Fruit fly (Drosophila melanogaster) whole organism, embryonic: ENCODE data around the gene Sirt4.

ENCODE experiments used
- CG10147 ChIP-seq: fragments of 200-800 bp; sonication (Bioruptor generic); optimal IDR thresholded peaks from 2 replicates; lab custom pipeline; 2019; ENCODE audit warnings: missing biosample characterization, mild to moderate bottlenecking, missing genetic modification characterization, moderate library complexity
- CG12155 ChIP-seq: fragments of 200-800 bp; sonication (Bioruptor generic); optimal IDR thresholded peaks from 3 replicates; lab custom pipeline; 2016; ENCODE audit warnings: missing biosample characterization, missing genetic modification characterization
- CG12391 ChIP-seq: fragments of 200-800 bp; sonication (Bioruptor generic); optimal IDR thresholded peaks from 3 replicates; lab custom pipeline; 2018; ENCODE audit warnings: missing biosample characterization, mild to moderate bottlenecking, missing genetic modification characterization, moderate library complexity
- CG14050 ChIP-seq: fragments of 200-800 bp; sonication (Bioruptor generic); IDR thresholded peaks from 3 replicates; pipeline ENCODE4 v1.3.6; 2022; ENCODE audit warnings: missing biosample characterization, missing genetic modification characterization
- CG14441 ChIP-seq: fragments of 200-800 bp; sonication (Bioruptor generic); IDR thresholded peaks from 2 replicates; pipeline ENCODE4 v1.3.6; 2022; ENCODE audit warnings: missing biosample characterization, missing genetic modification characterization
- CG15011 ChIP-seq: fragments of 200-800 bp; sonication (Bioruptor generic); optimal IDR thresholded peaks from 3 replicates; lab custom pipeline; 2018; ENCODE audit warnings: missing biosample characterization, mild to moderate bottlenecking, missing genetic modification characterization
- CG2120 ChIP-seq: fragments of 200-800 bp; sonication (Bioruptor generic); optimal IDR thresholded peaks from 3 replicates; lab custom pipeline; 2016; ENCODE audit warnings: missing biosample characterization, missing genetic modification characterization
- CG34376 ChIP-seq: fragments of 200-800 bp; sonication (Bioruptor generic); optimal IDR thresholded peaks from 2 replicates; lab custom pipeline; 2018; ENCODE audit warnings: missing biosample characterization, mild to moderate bottlenecking, missing genetic modification characterization
- CG4424 ChIP-seq: fragments of 200-800 bp; sonication (Bioruptor generic); optimal IDR thresholded peaks from 3 replicates; lab custom pipeline; 2016; ENCODE audit warnings: missing biosample characterization, missing genetic modification characterization
- CG6254 ChIP-seq: fragments of 200-800 bp; sonication (Bioruptor generic); optimal IDR thresholded peaks from 3 replicates; lab custom pipeline; 2017; ENCODE audit warnings: mild to moderate bottlenecking, missing biosample characterization, missing genetic modification reagents, missing genetic modification characterization
- CG7271 ChIP-seq: fragments of 200-800 bp; sonication (Bioruptor generic); optimal IDR thresholded peaks from 2 replicates; lab custom pipeline; 2018; ENCODE audit warnings: missing biosample characterization, mild to moderate bottlenecking, missing genetic modification characterization, moderate library complexity
- CG9797 ChIP-seq: fragments of 200-800 bp; sonication (Bioruptor generic); optimal IDR thresholded peaks from 3 replicates; lab custom pipeline; 2018; ENCODE audit warnings: missing biosample characterization, mild to moderate bottlenecking, missing genetic modification characterization
- D ChIP-seq, 2 experiments: fragments of 200-800 bp in 1 of 2; fragments of >200 bp in 1 of 2; sonication (Bioruptor generic) in 1 of 2; optimal IDR thresholded peaks; 2 replicates in 1 of 2; 3 replicates in 1 of 2; lab custom pipeline; 2017; ENCODE audit warnings: mild to moderate bottlenecking in 1 of 2, missing biosample characterization in 1 of 2, missing genetic modification characterization in 1 of 2, missing genetic modification reagents in 1 of 2
- Dbx ChIP-seq: fragments of 200-800 bp; sonication (Bioruptor generic); IDR thresholded peaks from 3 replicates; pipeline ENCODE4 v1.3.6; 2022; ENCODE audit warnings: missing biosample characterization, missing genetic modification characterization
- Deaf1 ChIP-seq: fragments of 200-800 bp; optimal IDR thresholded peaks from 3 replicates; lab custom pipeline; 2019; ENCODE audit warnings: missing biosample characterization, mild to moderate bottlenecking, missing genetic modification characterization, moderate library complexity
- Dip2 ChIP-seq: fragments of 200-800 bp; sonication (Bioruptor generic); IDR thresholded peaks from 2 replicates; pipeline ENCODE4 v1.3.6; 2022; ENCODE audit warnings: missing biosample characterization, missing genetic modification characterization
- E2f1 ChIP-seq: fragments of 200-800 bp; sonication (Bioruptor generic); IDR thresholded peaks from 2 replicates; pipeline ENCODE4 v1.3.6; 2022; ENCODE audit warnings: missing biosample characterization, missing genetic modification characterization
- E2f2 ChIP-seq: fragments of 200-800 bp; sonication (Bioruptor generic); IDR thresholded peaks from 2 replicates; pipeline ENCODE4 v1.3.6; 2022; ENCODE audit warnings: missing biosample characterization, missing genetic modification characterization
- Ets97D ChIP-seq: fragments of 200-800 bp; sonication (Bioruptor generic); optimal IDR thresholded peaks from 3 replicates; lab custom pipeline; 2016; ENCODE audit warnings: missing biosample characterization, missing genetic modification characterization
- HLH54F ChIP-seq: fragments of 200-800 bp; sonication (Bioruptor generic); optimal IDR thresholded peaks from 3 replicates; lab custom pipeline; 2016; ENCODE audit warnings: missing biosample characterization, missing genetic modification characterization
- Lhr ChIP-seq: fragments of 200-800 bp; sonication (Bioruptor generic); optimal IDR thresholded peaks from 3 replicates; lab custom pipeline; 2017; ENCODE audit warnings: mild to moderate bottlenecking, missing biosample characterization, missing genetic modification reagents, missing genetic modification characterization
- Myb ChIP-seq: fragments of 200-800 bp; sonication (Bioruptor generic); optimal IDR thresholded peaks from 2 replicates; lab custom pipeline; 2016; ENCODE audit warnings: missing biosample characterization, missing genetic modification characterization
- Ptx1 ChIP-seq: fragments of 200-800 bp; sonication (Bioruptor generic); IDR thresholded peaks from 2 replicates; pipeline ENCODE4 v1.3.6; 2022; ENCODE audit warnings: missing biosample characterization, missing genetic modification characterization
- Spps ChIP-seq: fragments of 200-800 bp; sonication (Bioruptor generic); optimal IDR thresholded peaks from 2 replicates; lab custom pipeline; 2018; ENCODE audit warnings: missing biosample characterization, mild to moderate bottlenecking, missing genetic modification characterization
- Sry-δ ChIP-seq: fragments of 200-800 bp; sonication (Bioruptor generic); optimal IDR thresholded peaks from 2 replicates; lab custom pipeline; 2016; ENCODE audit warnings: missing biosample characterization, missing genetic modification characterization
- TFAM ChIP-seq: fragments of 200-800 bp; sonication (Bioruptor generic); optimal IDR thresholded peaks from 2 replicates; lab custom pipeline; 2017; ENCODE audit warnings: missing biosample characterization, missing genetic modification characterization, inconsistent platforms
- Vsx1 ChIP-seq: fragments of 200-800 bp; sonication (Bioruptor generic); optimal IDR thresholded peaks from 2 replicates; lab custom pipeline; 2017; ENCODE audit warnings: missing biosample characterization, mild to moderate bottlenecking, missing genetic modification characterization, missing genetic modification reagents
- Xrp1 ChIP-seq: fragments of 200-800 bp; sonication (Bioruptor generic); IDR thresholded peaks from 2 replicates; pipeline ENCODE4 v1.3.6; 2022; ENCODE audit warnings: missing biosample characterization, missing genetic modification characterization
- crol ChIP-seq: fragments of 200-800 bp; sonication (Bioruptor generic); IDR thresholded peaks from 2 replicates; pipeline ENCODE4 v1.3.6; 2022; ENCODE audit warnings: missing biosample characterization, missing genetic modification characterization
- cwo ChIP-seq: fragments of 200-800 bp; sonication (Bioruptor generic); optimal IDR thresholded peaks from 3 replicates; lab custom pipeline; 2017; ENCODE audit warnings: missing biosample characterization, missing genetic modification characterization, mild to moderate bottlenecking, moderate library complexity, missing genetic modification reagents
- dm ChIP-seq: fragments of 200-800 bp; sonication (Bioruptor generic); optimal IDR thresholded peaks from 3 replicates; lab custom pipeline; 2016; ENCODE audit warnings: missing biosample characterization, missing genetic modification characterization
- emc ChIP-seq: fragments of 200-800 bp; sonication (Bioruptor generic); optimal IDR thresholded peaks from 2 replicates; lab custom pipeline; 2016; ENCODE audit warnings: missing biosample characterization, missing genetic modification characterization
- gcm ChIP-seq: fragments of 200-800 bp; sonication (Bioruptor generic); optimal IDR thresholded peaks from 2 replicates; lab custom pipeline; 2019; ENCODE audit warnings: missing biosample characterization, mild to moderate bottlenecking, missing genetic modification characterization, moderate library complexity
- ham ChIP-seq: fragments of 200-800 bp; sonication (Bioruptor generic); IDR thresholded peaks from 2 replicates; pipeline ENCODE4 v1.3.6; 2022; ENCODE audit warnings: missing biosample characterization, missing genetic modification characterization
- ind ChIP-seq: fragments of 200-800 bp; sonication (Bioruptor generic); optimal IDR thresholded peaks from 3 replicates; lab custom pipeline; 2016; ENCODE audit warnings: missing biosample characterization, missing genetic modification characterization
- jing ChIP-seq: fragments of 200-800 bp; sonication (Bioruptor generic); optimal IDR thresholded peaks from 2 replicates; lab custom pipeline; 2018; ENCODE audit warnings: missing biosample characterization, mild to moderate bottlenecking, missing genetic modification characterization
- kay ChIP-seq: fragments of 200-800 bp; sonication (Bioruptor generic); optimal IDR thresholded peaks from 2 replicates; lab custom pipeline; 2016; ENCODE audit warnings: missing biosample characterization, missing genetic modification characterization
- kni ChIP-seq: fragments of 200-800 bp; sonication (Bioruptor generic); optimal IDR thresholded peaks from 3 replicates; lab custom pipeline; 2017; ENCODE audit warnings: mild to moderate bottlenecking, missing biosample characterization, missing genetic modification reagents, missing genetic modification characterization
- nerfin-1 ChIP-seq: fragments of 200-800 bp; sonication (Bioruptor generic); optimal IDR thresholded peaks from 3 replicates; lab custom pipeline; 2019; ENCODE audit warnings: missing biosample characterization, mild to moderate bottlenecking, missing genetic modification characterization, moderate library complexity
- onecut ChIP-seq: fragments of 200-800 bp; sonication (Bioruptor generic); IDR thresholded peaks from 2 replicates; pipeline ENCODE4 v1.3.6; 2022; ENCODE audit warnings: missing biosample characterization, missing genetic modification characterization
- pnt ChIP-seq: fragments of 200-800 bp; sonication (Bioruptor generic); optimal IDR thresholded peaks from 3 replicates; lab custom pipeline; 2016; ENCODE audit warnings: missing biosample characterization, missing genetic modification characterization
- run ChIP-seq: fragments of 200-800 bp; sonication (Bioruptor generic); optimal IDR thresholded peaks from 3 replicates; lab custom pipeline; 2018; ENCODE audit warnings: missing biosample characterization, mild to moderate bottlenecking, missing genetic modification characterization
- sc ChIP-seq, 3 experiments: fragments of >200 bp in 2 of 3; fragments of 200-800 bp in 1 of 3; sonication (Bioruptor generic) in 1 of 3; optimal IDR thresholded peaks; 2 replicates in 2 of 3; 3 replicates in 1 of 3; lab custom pipeline; 2017; ENCODE audit warnings: mild to moderate bottlenecking in 1 of 3, missing biosample characterization in 1 of 3, missing genetic modification characterization in 1 of 3, missing genetic modification reagents in 1 of 3
- scrt ChIP-seq: fragments of 200-800 bp; sonication (Bioruptor generic); optimal IDR thresholded peaks from 2 replicates; lab custom pipeline; 2018; ENCODE audit warnings: missing biosample characterization, mild to moderate bottlenecking, missing genetic modification characterization, moderate library complexity
- slp2 ChIP-seq: fragments of 200-800 bp; sonication (Bioruptor generic); optimal IDR thresholded peaks from 2 replicates; lab custom pipeline; 2016; ENCODE audit warnings: missing biosample characterization, missing genetic modification characterization
- stc ChIP-seq: fragments of 200-800 bp; sonication (Bioruptor generic); IDR thresholded peaks from 2 replicates; pipeline ENCODE4 v1.3.6; 2022; ENCODE audit warnings: missing biosample characterization, missing genetic modification characterization
- tio ChIP-seq: fragments of 200-800 bp; sonication (Bioruptor generic); optimal IDR thresholded peaks from 2 replicates; lab custom pipeline; 2017; ENCODE audit warnings: missing biosample characterization, missing genetic modification characterization, inconsistent platforms
- tll ChIP-seq, 2 experiments: fragments of 200-800 bp in 1 of 2; fragments of >200 bp in 1 of 2; sonication (Bioruptor generic) in 1 of 2; optimal IDR thresholded peaks; 2 replicates each; lab custom pipeline; 2017 to 2019; ENCODE audit warnings: missing biosample characterization in 2 of 2, missing genetic modification characterization in 2 of 2, mild to moderate bottlenecking in 1 of 2, moderate library complexity in 1 of 2
- ttk ChIP-seq: fragments of 200-800 bp; sonication (Bioruptor generic); IDR thresholded peaks from 2 replicates; pipeline ENCODE4 v2.1.2; 2022; ENCODE audit warnings: missing biosample characterization, missing genetic modification characterization
- usp ChIP-seq: fragments of >200 bp; optimal IDR thresholded peaks from 2 replicates; lab custom pipeline; 2017; ENCODE audit warnings: missing biosample characterization, missing genetic modification characterization

The Sirt4 gene

dm6 chrX:5638588-5638987 is 27.2 kb downstream of the Sirt4 start (continued):
- TF ChIP-seq jing (GFP tag; lab: Kevin White, UChicago) (peak; percentile 24), crol (peak; percentile 55), E2f1 (GFP tag; lab: Robert Waterston, UW) (peak; percentile 64), usp (no peak), sc (optimal IDR thresholded peaks at IDR 0.05; lab: Kevin White, UChicago) (no peak), sc (GFP tag; optimal IDR thresholded peaks at IDR 0.05; lab: Kevin White, UChicago) (no peak), TFAM (GFP tag; lab: Kevin White, UChicago) (no peak), HLH54F (GFP tag; lab: Kevin White, UChicago) (peak; percentile 23), Dbx (GFP tag; lab: Robert Waterston, UW) (peak; percentile 80), onecut (GFP tag; lab: Robert Waterston, UW) (peak; percentile 64), Dip2 (GFP tag; lab: Robert Waterston, UW) (no peak), CG9797 (GFP tag; lab: Kevin White, UChicago) (no peak), gcm (GFP tag; lab: Kevin White, UChicago) (no peak), CG15011 (no peak), CG7271 (no peak), stc (GFP tag; lab: Robert Waterston, UW) (no peak; the same call in 1 of the 2 replicates), Spps (peak; percentile 11), CG12155 (GFP tag; lab: Kevin White, UChicago) (peak; percentile 31), pnt (GFP tag; lab: Kevin White, UChicago) (peak; percentile 41), ind (GFP tag; lab: Kevin White, UChicago) (peak; percentile 50), CG10147 (GFP tag; lab: Kevin White, UChicago) (peak; percentile 28), Lhr (GFP tag; lab: Kevin White, UChicago) (no peak), Ptx1 (GFP tag; lab: Robert Waterston, UW) (peak; percentile 63), emc (GFP tag; lab: Kevin White, UChicago) (no peak), Vsx1 (GFP tag; lab: Kevin White, UChicago) (no peak), tll (GFP tag; optimal IDR thresholded peaks at IDR 0.05; lab: Kevin White, UChicago) (no peak), CG4424 (peak; percentile 27), Xrp1 (GFP tag; lab: Robert Waterston, UW) (peak; percentile 81), slp2 (peak; percentile 5), D (optimal IDR thresholded peaks at IDR 0.05; lab: Kevin White, UChicago) (no peak), D (GFP tag; optimal IDR thresholded peaks at IDR 0.05; lab: Kevin White, UChicago) (no peak), cwo (GFP tag; lab: Kevin White, UChicago) (peak; percentile 34), CG12391 (peak; percentile 62), CG14441 (GFP tag; lab: Robert Waterston, UW) (peak; percentile 68), Myb (GFP tag; lab: Kevin White, UChicago) (peak; percentile 27), run (no peak), CG6254 (GFP tag; lab: Kevin White, UChicago) (no peak), tio (peak; percentile 13), Deaf1 (peak; percentile 87), ttk (peak; percentile 59), E2f2 (GFP tag; lab: Robert Waterston, UW) (peak; percentile 20; the same call in 1 of the 2 replicates), CG2120 (GFP tag; lab: Kevin White, UChicago) (peak; percentile 68), dm (no peak), Sry-δ (GFP tag; lab: Kevin White, UChicago) (no peak), scrt (GFP tag; lab: Kevin White, UChicago) (peak; percentile 76), nerfin-1 (tag; lab: Kevin White, UChicago) (no peak), Ets97D (GFP tag; lab: Kevin White, UChicago) (no peak), CG14050 (GFP tag; lab: Robert Waterston, UW) (peak; percentile 57; the same call in 2 of the 3 replicates), ham (GFP tag; lab: Robert Waterston, UW) (0 out of 2 replicates have a peak, but pooled peaks have one; percentile 14), kni (GFP tag; lab: Kevin White, UChicago) (no peak), CG34376 (GFP tag; lab: Kevin White, UChicago) (peak; percentile 18), kay (GFP tag; lab: Kevin White, UChicago) (no peak)
